Fruit fly (Drosophila melanogaster): ENCODE data around the gene CG13813.

Gene CG13813

dm6 chr3L:20231369-20231768 lies at the start of gene CG13813:
Gene CG13813 (plus strand): TSS chr3L:20231669.
- TF ChIP-seq zfh2 (GFP tag; optimal IDR thresholded peaks at IDR 0.05) (no peak), vnd (GFP tag; IDR thresholded peaks at IDR 0.05; ENCODE audit: partially characterized antibody) (no peak), crol (GFP tag; IDR thresholded peaks at IDR 0.05) (no peak), CG11398 (GFP tag; optimal IDR thresholded peaks at IDR 0.05) (no peak), CG31365 (tag; optimal IDR thresholded peaks at IDR 0.05) (no peak), CG17361 (GFP tag; IDR thresholded peaks at IDR 0.05) (no peak), Gug (GFP tag; IDR thresholded peaks at IDR 0.05) (no peak), Mrtf (GFP tag; IDR thresholded peaks at IDR 0.05) (no peak), CG12942 (GFP tag; optimal IDR thresholded peaks at IDR 0.05) (no peak), CG13123 (GFP tag; optimal IDR thresholded peaks at IDR 0.05) (no peak), sima (GFP tag; optimal IDR thresholded peaks at IDR 0.05) (no peak), ab (GFP tag; optimal IDR thresholded peaks at IDR 0.05) (no peak), Abd-B (GFP tag; optimal IDR thresholded peaks at IDR 0.05) (no peak), CG5245 (GFP tag; optimal IDR thresholded peaks at IDR 0.05) (no peak), pnt (GFP tag; optimal IDR thresholded peaks at IDR 0.05) (no peak), ato (GFP tag; IDR thresholded peaks at IDR 0.05; ENCODE audit: partially characterized antibody) (no peak), CG17328 (GFP tag; IDR thresholded peaks at IDR 0.05) (no peak)

- TF ChIP-seq sd (tag; optimal IDR thresholded peaks at IDR 0.05) (peak; percentile 59), cad (GFP tag; optimal IDR thresholded peaks at IDR 0.05) (peak; percentile 43), chinmo (GFP tag; IDR thresholded peaks at IDR 0.05; ENCODE audit: partially characterized antibody) (0 out of 4 replicates have a peak, but pooled peaks have one; percentile 13), eve (GFP tag; optimal IDR thresholded peaks at IDR 0.05) (no peak), Med (GFP tag) (peak; percentile 3), cg (GFP tag; optimal IDR thresholded peaks at IDR 0.05) (peak; percentile 65), CG9817 (tag; optimal IDR thresholded peaks at IDR 0.05) (no peak)
Measured at dm6 chr3L:20182799-20183198, 48.7 kb upstream of the CG13813 start.

- TF ChIP-seq Scr (GFP tag; IDR thresholded peaks at IDR 0.05; ENCODE audit: partially characterized antibody) (no peak), Hr51 (GFP tag; optimal IDR thresholded peaks at IDR 0.05) (peak; percentile 25 to 64), CG7271 (tag; optimal IDR thresholded peaks at IDR 0.05) (no peak), CG7839 (tag; optimal IDR thresholded peaks at IDR 0.05) (peak; percentile 68), CG31365 (tag; optimal IDR thresholded peaks at IDR 0.05) (no peak), CG8924 (tag; optimal IDR thresholded peaks at IDR 0.05) (peak; percentile 31), CG4328 (GFP tag; optimal IDR thresholded peaks at IDR 0.05) (no peak), Fer2 (tag; optimal IDR thresholded peaks at IDR 0.05) (no peak), CG11696 (GFP tag; IDR thresholded peaks at IDR 0.05) (no peak), twi (tag; optimal IDR thresholded peaks at IDR 0.05) (no peak), lilli (GFP tag; optimal IDR thresholded peaks at IDR 0.05) (peak; percentile 54), nerfin-2 (GFP tag; IDR thresholded peaks at IDR 0.05; ENCODE audit: partially characterized antibody) (no peak), shn (GFP tag; optimal IDR thresholded peaks at IDR 0.05) (no peak), Trl (optimal IDR thresholded peaks at IDR 0.05) (no peak), Trl (GFP tag; optimal IDR thresholded peaks at IDR 0.05) (no peak), CG14710 (tag; optimal IDR thresholded peaks at IDR 0.05) (peak; percentile 20), HLH54F (GFP tag; optimal IDR thresholded peaks at IDR 0.05) (peak; percentile 28), HHEX (GFP tag; optimal IDR thresholded peaks at IDR 0.05) (peak; percentile 48), CG30020 (tag; optimal IDR thresholded peaks at IDR 0.05) (no peak), CG17829 (tag; optimal IDR thresholded peaks at IDR 0.05) (peak; percentile 18), CG1233 (GFP tag; optimal IDR thresholded peaks at IDR 0.05) (no peak), CG31224 (GFP tag; IDR thresholded peaks at IDR 0.05) (0 out of 2 replicates have a peak, but pooled peaks have one; percentile 5), CG7745 (tag; optimal IDR thresholded peaks at IDR 0.05) (no peak), tup (GFP tag; optimal IDR thresholded peaks at IDR 0.05) (no peak), CG17359 (tag; optimal IDR thresholded peaks at IDR 0.05) (peak; percentile 58)
Measured at dm6 chr3L:20183345-20184088, 48.0 kb upstream of the CG13813 start.
